Fruit fly (Drosophila melanogaster) whole organism, embryonic: ENCODE measurements around the gene CG6236.

ENCODE experiments used
- Abd-B ChIP-seq: fragments of 200-800 bp; sonication (Bioruptor generic); optimal IDR thresholded peaks from 2 replicates; lab custom pipeline; 2018; ENCODE audit warnings: missing biosample characterization, mild to moderate bottlenecking, missing genetic modification characterization, moderate library complexity
- Ada2b ChIP-seq: fragments of 200-800 bp; sonication (Bioruptor generic); IDR thresholded peaks from 2 replicates; pipeline ENCODE4 v1.3.6; 2022; ENCODE audit warnings: missing biosample characterization, missing genetic modification characterization
- Atf3 ChIP-seq: fragments of 200-800 bp; sonication (Bioruptor generic); optimal IDR thresholded peaks from 3 replicates; lab custom pipeline; 2016; ENCODE audit warnings: missing biosample characterization, missing genetic modification characterization
- Atf6 ChIP-seq: fragments of 200-800 bp; sonication (Bioruptor generic); IDR thresholded peaks from 2 replicates; pipeline ENCODE4 v1.3.6; 2022; ENCODE audit warnings: missing biosample characterization, missing genetic modification characterization
- BEAF-32 ChIP-seq: fragments of 200-800 bp; sonication (Bioruptor generic); optimal IDR thresholded peaks from 3 replicates; lab custom pipeline; 2017; ENCODE audit warnings: missing biosample characterization, missing genetic modification characterization, mild to moderate bottlenecking, moderate library complexity, missing genetic modification reagents
- Bgb ChIP-seq: fragments of 200-800 bp; sonication (Bioruptor generic); IDR thresholded peaks from 2 replicates; pipeline ENCODE4 v1.3.6; 2022; ENCODE audit warnings: missing biosample characterization, missing genetic modification characterization; ENCODE audit not compliant: partially characterized antibody
- CG10267 ChIP-seq: fragments of 200-800 bp; sonication (Bioruptor generic); optimal IDR thresholded peaks from 2 replicates; lab custom pipeline; 2018; ENCODE audit warnings: missing biosample characterization, mild to moderate bottlenecking, missing genetic modification characterization, moderate library complexity
- CG10366 ChIP-seq: fragments of 200-800 bp; sonication (Bioruptor generic); IDR thresholded peaks from 2 replicates; pipeline ENCODE4 v1.3.6; 2022; ENCODE audit warnings: missing biosample characterization, missing genetic modification characterization
- CG10654 ChIP-seq: fragments of 200-800 bp; sonication (Bioruptor generic); optimal IDR thresholded peaks from 2 replicates; lab custom pipeline; 2016; ENCODE audit warnings: missing biosample characterization, missing genetic modification characterization
- CG12769 ChIP-seq: fragments of 200-800 bp; sonication (Bioruptor generic); optimal IDR thresholded peaks from 2 replicates; lab custom pipeline; 2019; ENCODE audit warnings: missing biosample characterization, mild to moderate bottlenecking, missing genetic modification characterization, moderate library complexity
- CG13424 ChIP-seq: fragments of 200-800 bp; sonication (Bioruptor generic); optimal IDR thresholded peaks from 2 replicates; lab custom pipeline; 2019; ENCODE audit warnings: missing biosample characterization, mild to moderate bottlenecking, missing genetic modification characterization, moderate library complexity
- CG14710 ChIP-seq: fragments of 200-800 bp; sonication (Bioruptor generic); optimal IDR thresholded peaks from 3 replicates; lab custom pipeline; 2019; ENCODE audit warnings: missing biosample characterization, mild to moderate bottlenecking, missing genetic modification characterization, moderate library complexity
- CG32772 ChIP-seq: fragments of 200-800 bp; sonication (Bioruptor generic); IDR thresholded peaks from 2 replicates; pipeline ENCODE4 v1.3.6; 2022; ENCODE audit warnings: missing biosample characterization, missing genetic modification characterization
- CG33213 ChIP-seq: fragments of 200-800 bp; sonication (Bioruptor generic); optimal IDR thresholded peaks from 3 replicates; lab custom pipeline; 2016; ENCODE audit warnings: missing biosample characterization, missing genetic modification characterization
- CG3838 ChIP-seq: fragments of 200-800 bp; sonication (Bioruptor generic); optimal IDR thresholded peaks from 3 replicates; lab custom pipeline; 2016; ENCODE audit warnings: missing biosample characterization, missing genetic modification characterization
- CG4360 ChIP-seq: fragments of 200-800 bp; sonication (Bioruptor generic); IDR thresholded peaks from 2 replicates; pipeline ENCODE4 v1.3.6; 2022; ENCODE audit warnings: missing biosample characterization, missing genetic modification characterization
- CG4730 ChIP-seq: fragments of 200-800 bp; sonication (Bioruptor generic); IDR thresholded peaks from 2 replicates; pipeline ENCODE4 v1.3.6; 2022; ENCODE audit warnings: missing biosample characterization, missing genetic modification characterization
- CG6175 ChIP-seq: fragments of 200-800 bp; sonication (Bioruptor generic); IDR thresholded peaks from 3 replicates; pipeline ENCODE4 v1.3.6; 2022; ENCODE audit warnings: missing biosample characterization, missing genetic modification characterization
- CG6683 ChIP-seq: fragments of 200-800 bp; sonication (Bioruptor generic); optimal IDR thresholded peaks from 2 replicates; lab custom pipeline; 2017; ENCODE audit warnings: missing biosample characterization, mild to moderate bottlenecking, missing genetic modification characterization, missing genetic modification reagents
- CG6689 ChIP-seq: fragments of 200-800 bp; sonication (Bioruptor generic); IDR thresholded peaks from 2 replicates; pipeline ENCODE4 v1.3.6; 2022; ENCODE audit warnings: missing biosample characterization, missing genetic modification characterization
- E2f1 ChIP-seq: fragments of 200-800 bp; sonication (Bioruptor generic); IDR thresholded peaks from 2 replicates; pipeline ENCODE4 v1.3.6; 2022; ENCODE audit warnings: missing biosample characterization, missing genetic modification characterization
- H2.0 ChIP-seq: fragments of 200-800 bp; sonication (Bioruptor generic); IDR thresholded peaks from 2 replicates; pipeline ENCODE4 v1.3.6; 2022; ENCODE audit warnings: missing biosample characterization, missing genetic modification characterization
- HmgZ ChIP-seq: fragments of 200-800 bp; sonication (Bioruptor generic); optimal IDR thresholded peaks from 2 replicates; lab custom pipeline; 2018; ENCODE audit warnings: missing biosample characterization, mild to moderate bottlenecking, missing genetic modification characterization
- Nf-YB ChIP-seq: fragments of 200-800 bp; sonication (Bioruptor generic); optimal IDR thresholded peaks from 3 replicates; lab custom pipeline; 2019; ENCODE audit warnings: missing biosample characterization, mild to moderate bottlenecking, missing genetic modification characterization, moderate library complexity
- Ptx1 ChIP-seq: fragments of 200-800 bp; sonication (Bioruptor generic); IDR thresholded peaks from 2 replicates; pipeline ENCODE4 v1.3.6; 2022; ENCODE audit warnings: missing biosample characterization, missing genetic modification characterization
- Spps ChIP-seq: fragments of 200-800 bp; sonication (Bioruptor generic); optimal IDR thresholded peaks from 2 replicates; lab custom pipeline; 2018; ENCODE audit warnings: missing biosample characterization, mild to moderate bottlenecking, missing genetic modification characterization
- Ssrp ChIP-seq: fragments of 200-800 bp; sonication (Bioruptor generic); optimal IDR thresholded peaks from 2 replicates; lab custom pipeline; 2018; ENCODE audit warnings: missing biosample characterization, mild to moderate bottlenecking, missing genetic modification characterization, moderate library complexity
- Usf ChIP-seq: fragments of 200-800 bp; sonication (Bioruptor generic); optimal IDR thresholded peaks from 2 replicates; lab custom pipeline; 2017; ENCODE audit warnings: missing genotype, missing biosample characterization, missing genetic modification characterization
- Xbp1 ChIP-seq: fragments of 200-800 bp; sonication (Bioruptor generic); optimal IDR thresholded peaks from 3 replicates; lab custom pipeline; 2016; ENCODE audit warnings: missing biosample characterization, mild to moderate bottlenecking, missing genetic modification characterization
- YL-1 ChIP-seq: fragments of 200-800 bp; sonication (Bioruptor generic); optimal IDR thresholded peaks from 3 replicates; lab custom pipeline; 2017; ENCODE audit warnings: missing biosample characterization, mild to moderate bottlenecking, missing genetic modification characterization
- bab2 ChIP-seq: fragments of 200-800 bp; sonication (Bioruptor generic); optimal IDR thresholded peaks from 2 replicates; lab custom pipeline; 2016; ENCODE audit warnings: missing biosample characterization, missing genetic modification characterization
- bsh ChIP-seq, 2 experiments: fragments of 200-800 bp; sonication (Bioruptor generic); optimal IDR thresholded peaks; 2 replicates each; lab custom pipeline; 2017 to 2018; ENCODE audit warnings: mild to moderate bottlenecking in 2 of 2, missing biosample characterization in 2 of 2, missing genetic modification characterization in 2 of 2, moderate library complexity in 1 of 2
- caup ChIP-seq: fragments of 200-800 bp; sonication (Bioruptor generic); optimal IDR thresholded peaks from 3 replicates; lab custom pipeline; 2017; ENCODE audit warnings: missing biosample characterization, mild to moderate bottlenecking, missing genetic modification characterization, moderate library complexity; ENCODE audit not compliant: severe bottlenecking
- chinmo ChIP-seq: fragments of 200-800 bp; sonication (Bioruptor generic); IDR thresholded peaks from 4 replicates; pipeline ENCODE4 v1.3.6; 2022; ENCODE audit warnings: missing biosample characterization, missing genetic modification characterization; ENCODE audit not compliant: partially characterized antibody
- ci ChIP-seq: fragments of 200-800 bp; sonication (Bioruptor generic); IDR thresholded peaks from 3 replicates; pipeline ENCODE4 v1.3.6; 2022; ENCODE audit warnings: missing biosample characterization, missing genetic modification characterization
- dan ChIP-seq: fragments of 200-800 bp; sonication (Bioruptor generic); IDR thresholded peaks from 2 replicates; pipeline ENCODE4 v1.3.6; 2022; ENCODE audit warnings: missing biosample characterization, missing genetic modification characterization
- dpn ChIP-seq, 2 experiments: fragments of 200-800 bp; sonication (Bioruptor generic); optimal IDR thresholded peaks; 3 replicates each; lab custom pipeline; 2016; ENCODE audit warnings: missing biosample characterization in 2 of 2, missing genetic modification characterization in 2 of 2
- gro ChIP-seq: fragments of 200-800 bp; sonication (Bioruptor generic); optimal IDR thresholded peaks from 2 replicates; lab custom pipeline; 2016; ENCODE audit warnings: missing biosample characterization, missing genetic modification characterization
- ind ChIP-seq: fragments of 200-800 bp; sonication (Bioruptor generic); optimal IDR thresholded peaks from 3 replicates; lab custom pipeline; 2016; ENCODE audit warnings: missing biosample characterization, missing genetic modification characterization
- lmd ChIP-seq: fragments of 200-800 bp; sonication (Bioruptor generic); IDR thresholded peaks from 2 replicates; pipeline ENCODE4 v1.3.6; 2022; ENCODE audit warnings: missing biosample characterization, missing genetic modification characterization
- mld ChIP-seq: fragments of 200-800 bp; sonication (Bioruptor generic); IDR thresholded peaks from 3 replicates; pipeline ENCODE4 v1.3.6; 2022; ENCODE audit warnings: missing biosample characterization, missing genetic modification characterization; ENCODE audit not compliant: partially characterized antibody
- nerfin-1 ChIP-seq: fragments of 200-800 bp; sonication (Bioruptor generic); optimal IDR thresholded peaks from 3 replicates; lab custom pipeline; 2019; ENCODE audit warnings: missing biosample characterization, mild to moderate bottlenecking, missing genetic modification characterization, moderate library complexity
- p53 ChIP-seq: fragments of 200-800 bp; sonication (Bioruptor generic); optimal IDR thresholded peaks from 2 replicates; lab custom pipeline; 2016; ENCODE audit warnings: missing biosample characterization, missing genetic modification characterization
- pan ChIP-seq, 4 experiments: fragments of >200 bp in 3 of 4; fragments of 200-800 bp in 1 of 4; sonication (Bioruptor generic) in 1 of 4; optimal IDR thresholded peaks in 3 of 4; IDR thresholded peaks in 1 of 4; 2 replicates each; pipeline versions ENCODE4 v1.3.6 to Lab custom; 2017 to 2022; ENCODE audit warnings: missing biosample characterization in 2 of 4, missing genetic modification characterization in 2 of 4, mixed read lengths in 1 of 4
- ranshi ChIP-seq: fragments of 200-800 bp; sonication (Bioruptor generic); IDR thresholded peaks from 2 replicates; pipeline ENCODE4 v1.3.6; 2022; ENCODE audit warnings: missing biosample characterization, missing genetic modification characterization
- sob ChIP-seq: fragments of 200-800 bp; sonication (Bioruptor generic); IDR thresholded peaks from 2 replicates; pipeline ENCODE4 v1.3.6; 2022; ENCODE audit warnings: missing biosample characterization, missing genetic modification characterization
- stc ChIP-seq: fragments of 200-800 bp; sonication (Bioruptor generic); IDR thresholded peaks from 2 replicates; pipeline ENCODE4 v1.3.6; 2022; ENCODE audit warnings: missing biosample characterization, missing genetic modification characterization
- tap ChIP-seq: fragments of 200-800 bp; optimal IDR thresholded peaks from 3 replicates; lab custom pipeline; 2019; ENCODE audit warnings: missing biosample characterization, mild to moderate bottlenecking, missing genetic modification characterization, moderate library complexity
- trem ChIP-seq: fragments of 200-800 bp; optimal IDR thresholded peaks from 3 replicates; lab custom pipeline; 2019; ENCODE audit warnings: missing biosample characterization, mild to moderate bottlenecking, missing genetic modification characterization, moderate library complexity

CG6236 gene

dm6 chr3R:15347822-15348221 is 19.8 kb upstream of the CG6236 start, which contains the start of the genes CG42726 and CG42727 (continued):
- TF ChIP-seq CG6689 (peak; percentile 38; the same call in 1 of the 2 replicates), gro (GFP tag; lab: Kevin White, UChicago) (peak; percentile 1), Xbp1 (GFP tag; lab: Kevin White, UChicago) (peak; percentile 37), CG10267 (tag; lab: Kevin White, UChicago) (no peak), trem (tag; lab: Kevin White, UChicago) (peak; percentile 24), bsh (GFP tag; optimal IDR thresholded peaks at IDR 0.05; lab: Kevin White, UChicago) (peak in 1 of 2 experiments; percentile 32), CG14710 (peak; percentile 26), Spps (tag; lab: Kevin White, UChicago) (no peak), CG6683 (no peak), lmd (GFP tag; lab: Robert Waterston, UW) (peak; percentile 40), CG33213 (no peak), dpn (GFP tag; optimal IDR thresholded peaks at IDR 0.05; lab: Kevin White, UChicago) (peak in 1 of 2 experiments; percentile 46), CG4360 (GFP tag; lab: Robert Waterston, UW) (no peak), mld (GFP tag; lab: Robert Waterston, UW) (no peak), YL-1 (peak; percentile 21), CG10654 (GFP tag; lab: Kevin White, UChicago) (peak; percentile 3), H2.0 (0 out of 2 replicates have a peak, but pooled peaks have one; percentile 19), CG13424 (tag; lab: Kevin White, UChicago) (peak; percentile 42), tap (tag; lab: Kevin White, UChicago) (no peak), CG10366 (peak; percentile 40; the same call in 1 of the 2 replicates), pan (optimal IDR thresholded peaks at IDR 0.05; lab: Kevin White, UChicago) (no peak), pan (GFP tag; optimal IDR thresholded peaks at IDR 0.05 in 1 of 2, IDR thresholded peaks at IDR 0.05 in 1 of 2) (peak in 1 of 2 experiments; percentile 48), Ptx1 (GFP tag; lab: Robert Waterston, UW) (peak; percentile 31; the same call in 1 of the 2 replicates), Nf-YB (GFP tag; lab: Kevin White, UChicago) (no peak), Usf (no peak), bab2 (GFP tag; lab: Kevin White, UChicago) (no peak), CG32772 (GFP tag; lab: Robert Waterston, UW) (no peak), nerfin-1 (tag; lab: Kevin White, UChicago) (peak; percentile 54), Abd-B (GFP tag; lab: Kevin White, UChicago) (no peak), dan (GFP tag; lab: Robert Waterston, UW) (no peak), BEAF-32 (GFP tag; lab: Kevin White, UChicago) (peak; percentile 14), ind (peak; percentile 39), Ssrp (no peak), caup (GFP tag; lab: Kevin White, UChicago) (peak; percentile 30), Atf6 (GFP tag; lab: Robert Waterston, UW) (no peak), stc (GFP tag; lab: Robert Waterston, UW) (0 out of 2 replicates have a peak, but pooled peaks have one; percentile 31), E2f1 (0 out of 2 replicates have a peak, but pooled peaks have one; percentile 13), Ada2b (no peak), ci (GFP tag; lab: Robert Waterston, UW) (peak; percentile 66), CG4730 (GFP tag; lab: Robert Waterston, UW) (0 out of 2 replicates have a peak, but pooled peaks have one; percentile 19), chinmo (GFP tag; lab: Robert Waterston, UW) (no peak), CG12769 (no peak), HmgZ (tag; lab: Kevin White, UChicago) (peak; percentile 23), CG6175 (0 out of 3 replicates have a peak, but pooled peaks have one; percentile 18), ranshi (GFP tag; lab: Robert Waterston, UW) (peak; percentile 41; the same call in 1 of the 2 replicates), CG3838 (GFP tag; lab: Kevin White, UChicago) (peak; percentile 2), p53 (no peak), Bgb (no peak), Atf3 (no peak), sob (GFP tag; lab: Robert Waterston, UW) (0 out of 2 replicates have a peak, but pooled peaks have one; percentile 42)
